Worm (Caenorhabditis elegans) whole organism, L1 larva: ENCODE measurements around the gene C06E1.1.
A peak's percentile ranks its signal among the peaks of the same experiment; 100 is the strongest.

Experiments used
- C16A3.4 ChIP-seq: fragments of 150-350 bp; optimal IDR thresholded peaks from 2 replicates; lab custom pipeline; 2014; ENCODE audit warnings: missing biosample characterization, missing genetic modification characterization
- C34B4.2 ChIP-seq: sonication (generic microtip); optimal IDR thresholded peaks from 2 replicates; lab custom pipeline; 2017; ENCODE audit warnings: mild to moderate bottlenecking, missing genetic modification characterization, missing compliant biosample characterization
- Y116A8C.19 ChIP-seq: sonication (generic microtip); optimal IDR thresholded peaks from 2 replicates; lab custom pipeline; 2016; ENCODE audit warnings: missing compliant biosample characterization, missing genetic modification characterization, borderline replicate concordance
- aha-1 ChIP-seq: fragments of 150-350 bp; optimal IDR thresholded peaks from 2 replicates; lab custom pipeline; 2014; ENCODE audit warnings: missing biosample characterization, missing genetic modification characterization
- aly-2 ChIP-seq: fragments of 150-350 bp; optimal IDR thresholded peaks from 2 replicates; lab custom pipeline; 2014; ENCODE audit warnings: missing biosample characterization, missing genetic modification characterization
- ama-1 ChIP-seq: fragments of 150-350 bp; optimal IDR thresholded peaks from 2 replicates; lab custom pipeline; 2014
- blmp-1 ChIP-seq: fragments of 150-350 bp; optimal IDR thresholded peaks from 2 replicates; lab custom pipeline; 2014; ENCODE audit warnings: missing biosample characterization, missing genetic modification characterization
- ceh-8 ChIP-seq: fragments of 200-800 bp; sonication (Bioruptor generic); optimal IDR thresholded peaks from 2 replicates; lab custom pipeline; 2018; ENCODE audit warnings: mild to moderate bottlenecking, missing genetic modification characterization, moderate library complexity, missing compliant biosample characterization
- ceh-82 ChIP-seq, 3 experiments: fragments of 150-350 bp in 1 of 3; sonication (generic microtip) in 2 of 3; optimal IDR thresholded peaks; 2 replicates each; lab custom pipeline; 2014 to 2017; ENCODE audit warnings: missing biosample characterization in 3 of 3, missing genetic modification characterization in 3 of 3
- ces-1 ChIP-seq: fragments of 150-350 bp; optimal IDR thresholded peaks from 2 replicates; lab custom pipeline; 2014; ENCODE audit warnings: missing biosample characterization, missing genetic modification reagents, missing genetic modification characterization
- dpl-1 ChIP-seq, 3 experiments: fragments of 150-350 bp in 2 of 3; sonication (generic microtip) in 1 of 3; optimal IDR thresholded peaks; 2 replicates each; lab custom pipeline; 2014 to 2017; ENCODE audit warnings: missing biosample characterization in 3 of 3, missing genetic modification characterization in 3 of 3, missing genetic modification reagents in 3 of 3
- efl-1 ChIP-seq, 4 experiments: fragments of 150-350 bp; optimal IDR thresholded peaks in 3 of 4; peaks in 1 of 4; 1 replicate in 1 of 4; 2 replicates in 3 of 4; lab custom pipeline; 2014; ENCODE audit warnings: missing biosample characterization in 2 of 4, missing genetic modification characterization in 2 of 4, missing genetic modification reagents in 2 of 4
- elt-3 ChIP-seq, 6 experiments: fragments of 150-350 bp in 1 of 6; sonication (generic microtip); optimal IDR thresholded peaks; 2 replicates each; lab custom pipeline; 2017 to 2018; ENCODE audit warnings: missing biosample characterization in 6 of 6, missing genetic modification characterization in 6 of 6, inconsistent platforms in 1 of 6
- fkh-4 ChIP-seq: sonication (generic microtip); optimal IDR thresholded peaks from 2 replicates; lab custom pipeline; 2016; ENCODE audit warnings: missing compliant biosample characterization, missing genetic modification characterization, borderline replicate concordance
- fkh-8 ChIP-seq: sonication (generic microtip); optimal IDR thresholded peaks from 2 replicates; lab custom pipeline; 2016; ENCODE audit warnings: mild to moderate bottlenecking, missing genetic modification characterization, missing compliant biosample characterization
- fos-1 ChIP-seq: fragments of 150-350 bp; optimal IDR thresholded peaks from 2 replicates; lab custom pipeline; 2014; ENCODE audit warnings: missing biosample characterization, missing genetic modification characterization
- grh-1 ChIP-seq: fragments of 200-800 bp; sonication (Bioruptor generic); IDR thresholded peaks from 2 replicates; pipeline ENCODE4 v1.3.6; 2022; ENCODE audit warnings: missing genetic modification reagents, missing genetic modification characterization, missing compliant biosample characterization
- hlh-4 ChIP-seq: sonication (generic microtip); optimal IDR thresholded peaks from 2 replicates; lab custom pipeline; 2016; ENCODE audit warnings: mild to moderate bottlenecking, missing genetic modification characterization, missing compliant biosample characterization
- irx-1 ChIP-seq: sonication (generic microtip); optimal IDR thresholded peaks from 2 replicates; lab custom pipeline; 2016; ENCODE audit warnings: missing genetic modification characterization, missing compliant biosample characterization
- jun-1 ChIP-seq: fragments of 150-350 bp; optimal IDR thresholded peaks from 2 replicates; lab custom pipeline; 2014; ENCODE audit warnings: missing biosample characterization, missing genetic modification reagents, missing genetic modification characterization
- lin-13 ChIP-seq: fragments of 150-350 bp; optimal IDR thresholded peaks from 2 replicates; lab custom pipeline; 2014; ENCODE audit warnings: missing biosample characterization, missing genetic modification reagents, missing genetic modification characterization
- lin-14 ChIP-seq: fragments of 200-800 bp; sonication (Bioruptor generic); optimal IDR thresholded peaks from 2 replicates; lab custom pipeline; 2018; ENCODE audit warnings: mild to moderate bottlenecking, missing genetic modification characterization, moderate library complexity, missing compliant biosample characterization
- lin-15B ChIP-seq: fragments of 150-350 bp; sonication (generic microtip); optimal IDR thresholded peaks from 3 replicates; lab custom pipeline; 2014; ENCODE audit warnings: missing biosample characterization, missing genetic modification characterization
- lin-35 ChIP-seq, 2 experiments: fragments of 150-350 bp; optimal IDR thresholded peaks; 2 replicates each; lab custom pipeline; 2014; ENCODE audit warnings: missing biosample characterization in 2 of 2, missing genetic modification characterization in 2 of 2, missing genetic modification reagents in 2 of 2
- lin-39 ChIP-seq: fragments of 150-350 bp; optimal IDR thresholded peaks from 2 replicates; lab custom pipeline; 2014; ENCODE audit warnings: missing biosample characterization, missing genetic modification reagents, missing genetic modification characterization
- lir-3 ChIP-seq: sonication (generic microtip); optimal IDR thresholded peaks from 2 replicates; lab custom pipeline; 2016; ENCODE audit warnings: mild to moderate bottlenecking, missing genetic modification characterization, moderate library complexity, missing compliant biosample characterization; ENCODE audit not compliant: poor library complexity
- lsy-2 ChIP-seq, 2 experiments: fragments of 150-350 bp; optimal IDR thresholded peaks; 2 replicates each; lab custom pipeline; 2014; ENCODE audit warnings: missing biosample characterization in 2 of 2, missing genetic modification characterization in 2 of 2
- mab-9 ChIP-seq: fragments of 200-800 bp; sonication (Bioruptor generic); IDR thresholded peaks from 2 replicates; pipeline ENCODE4 v1.3.6; 2022; ENCODE audit warnings: missing genetic modification reagents, missing genetic modification characterization, missing compliant biosample characterization
- mdl-1 ChIP-seq, 2 experiments: fragments of 150-350 bp; optimal IDR thresholded peaks; 2 replicates each; lab custom pipeline; 2014 to 2017; ENCODE audit warnings: missing biosample characterization in 2 of 2, missing genetic modification characterization in 2 of 2, inconsistent platforms in 1 of 2
- mef-2 ChIP-seq: fragments of 150-350 bp; optimal IDR thresholded peaks from 2 replicates; lab custom pipeline; 2014; ENCODE audit warnings: missing biosample characterization, missing genetic modification characterization
- mep-1 ChIP-seq: fragments of 150-350 bp; optimal IDR thresholded peaks from 2 replicates; lab custom pipeline; 2014; ENCODE audit warnings: missing biosample characterization, missing genetic modification characterization
- nhr-19 ChIP-seq: fragments of 200-800 bp; sonication (Bioruptor generic); conservative IDR thresholded peaks from 2 replicates; pipeline ENCODE4 v1.3.6; 2022; ENCODE audit warnings: missing genetic modification characterization, missing compliant biosample characterization
- nhr-20 ChIP-seq: sonication (generic microtip); optimal IDR thresholded peaks from 2 replicates; lab custom pipeline; 2016; ENCODE audit warnings: mild to moderate bottlenecking, missing genetic modification characterization, missing compliant biosample characterization
- nhr-237 ChIP-seq: fragments of 150-350 bp; optimal IDR thresholded peaks from 2 replicates; lab custom pipeline; 2014; ENCODE audit warnings: missing biosample characterization, missing genetic modification characterization
- nhr-47 ChIP-seq: sonication (generic microtip); optimal IDR thresholded peaks from 2 replicates; lab custom pipeline; 2016; ENCODE audit warnings: mild to moderate bottlenecking, missing genetic modification characterization, moderate library complexity, missing compliant biosample characterization
- nhr-71 ChIP-seq: sonication (generic microtip); optimal IDR thresholded peaks from 2 replicates; lab custom pipeline; 2016; ENCODE audit warnings: mild to moderate bottlenecking, missing genetic modification characterization, moderate library complexity, missing compliant biosample characterization
- nhr-76 ChIP-seq: sonication (generic microtip); optimal IDR thresholded peaks from 2 replicates; lab custom pipeline; 2017; ENCODE audit warnings: missing biosample characterization, missing genetic modification characterization
- nhr-84 ChIP-seq: sonication (generic microtip); optimal IDR thresholded peaks from 2 replicates; lab custom pipeline; 2017; ENCODE audit warnings: missing biosample characterization, missing genetic modification characterization
- nhr-85 ChIP-seq: sonication (generic microtip); peaks from one replicate; lab custom pipeline; 2016; ENCODE audit warnings: missing genetic modification characterization, inconsistent platforms, missing compliant biosample characterization
- pqm-1 ChIP-seq: sonication (generic microtip); optimal IDR thresholded peaks from 3 replicates; lab custom pipeline; 2017; ENCODE audit warnings: missing biosample characterization, missing genetic modification characterization
- rnt-1 ChIP-seq: sonication (generic microtip); optimal IDR thresholded peaks from 2 replicates; lab custom pipeline; 2016; ENCODE audit warnings: mild to moderate bottlenecking, missing genetic modification characterization, moderate library complexity, missing compliant biosample characterization
- skn-1 ChIP-seq: fragments of 150-350 bp; optimal IDR thresholded peaks from 2 replicates; lab custom pipeline; 2014; ENCODE audit warnings: missing biosample characterization, missing genetic modification characterization
- snpc-4 ChIP-seq: fragments of 150-350 bp; optimal IDR thresholded peaks from 2 replicates; lab custom pipeline; 2014; ENCODE audit warnings: missing biosample characterization, missing genetic modification characterization
- snu-23 ChIP-seq: sonication (generic microtip); optimal IDR thresholded peaks from 2 replicates; lab custom pipeline; 2016; ENCODE audit warnings: missing genetic modification characterization, missing compliant biosample characterization
- sox-4 ChIP-seq: sonication (generic microtip); optimal IDR thresholded peaks from 2 replicates; lab custom pipeline; 2016; ENCODE audit warnings: missing genetic modification characterization, missing compliant biosample characterization
- swsn-7 ChIP-seq: sonication (generic microtip); optimal IDR thresholded peaks from 2 replicates; lab custom pipeline; 2016; ENCODE audit warnings: missing genetic modification characterization, missing compliant biosample characterization
- tlp-1 ChIP-seq: fragments of 150-350 bp; optimal IDR thresholded peaks from 2 replicates; lab custom pipeline; 2014; ENCODE audit warnings: missing biosample characterization, missing genetic modification characterization
- unc-30 ChIP-seq: sonication (generic microtip); optimal IDR thresholded peaks from 2 replicates; lab custom pipeline; 2017; ENCODE audit warnings: missing biosample characterization, missing genetic modification characterization
- unc-86 ChIP-seq: sonication (generic microtip); optimal IDR thresholded peaks from 2 replicates; lab custom pipeline; 2016; ENCODE audit warnings: missing genetic modification characterization, missing compliant biosample characterization
- xbp-1 ChIP-seq: sonication (generic microtip); optimal IDR thresholded peaks from 2 replicates; lab custom pipeline; 2016; ENCODE audit warnings: missing genetic modification characterization, missing compliant biosample characterization
- zag-1 ChIP-seq: fragments of 150-350 bp; optimal IDR thresholded peaks from 2 replicates; lab custom pipeline; 2014; ENCODE audit warnings: missing biosample characterization, missing genetic modification characterization

C06E1.1 gene

ce11 chrIII:8605532-8605931 lies at the start of gene C06E1.1:
Gene C06E1.1 (plus strand): TSS chrIII:8605832.
- TF ChIP-seq mep-1 (tag; lab: Kevin White, UChicago) (no peak), nhr-76 (no peak), tlp-1 (no peak), fkh-4 (no peak), unc-86 (tag; lab: Kevin White, UChicago) (no peak), snpc-4 (no peak), jun-1 (tag; lab: Kevin White, UChicago) (no peak), lin-39 (no peak), ama-1 (lab: Kevin White, UChicago) (no peak), aha-1 (tag; lab: Kevin White, UChicago) (no peak), pqm-1 (tag; lab: Kevin White, UChicago) (no peak), nhr-19 (no peak), nhr-85 (tag; lab: Kevin White, UChicago) (no peak), nhr-20 (no peak), hlh-4 (tag; lab: Kevin White, UChicago) (no peak)
- TF ChIP-seq, all 84 proteins: peak for 0

- TF ChIP-seq skn-1 (tag; lab: Kevin White, UChicago) (peak; percentile 65), blmp-1 (peak; percentile 67), nhr-85 (tag; lab: Kevin White, UChicago) (peak; percentile 80), lin-14 (peak; percentile 74), C16A3.4 (tag; lab: Kevin White, UChicago) (no peak), fkh-8 (tag; lab: Kevin White, UChicago) (no peak), ceh-82 (tag; optimal IDR thresholded peaks at IDR 0.05; lab: Kevin White, UChicago) (peak in 2 of 3 experiments; percentile 31 to 36), snu-23 (GFP tag; lab: Kevin White, UChicago) (peak; percentile 60), efl-1 (optimal IDR thresholded peaks at IDR 0.05; lab: Kevin White, UChicago) (peak; percentile 67 to 70), efl-1 (GFP tag; optimal IDR thresholded peaks at IDR 0.05 in 1 of 2; lab: Kevin White, UChicago) (peak in 1 of 2 experiments; percentile 76), nhr-76 (no peak), ceh-8 (no peak), lin-35 (GFP tag; optimal IDR thresholded peaks at IDR 0.05; lab: Kevin White, UChicago) (peak; percentile 40 to 50), ces-1 (GFP tag; lab: Kevin White, UChicago) (no peak), jun-1 (tag; lab: Kevin White, UChicago) (no peak), Y116A8C.19 (no peak), sox-4 (tag; lab: Kevin White, UChicago) (no peak), elt-3 (tag; optimal IDR thresholded peaks at IDR 0.05; lab: Kevin White, UChicago) (peak in 1 of 6 experiments; percentile 30), lir-3 (tag; lab: Kevin White, UChicago) (peak; percentile 22), mef-2 (tag; lab: Kevin White, UChicago) (no peak), mdl-1 (tag; optimal IDR thresholded peaks at IDR 0.05; lab: Kevin White, UChicago) (no peak), rnt-1 (peak; percentile 80), nhr-237 (tag; lab: Kevin White, UChicago) (no peak), mab-9 (GFP tag; lab: Robert Waterston, UW) (no peak), nhr-19 (peak; percentile 52), lin-15B (tag; lab: Kevin White, UChicago) (no peak), swsn-7 (tag; lab: Kevin White, UChicago) (peak; percentile 46), lin-13 (no peak), unc-30 (tag; lab: Kevin White, UChicago) (no peak), nhr-20 (peak; percentile 58), aly-2 (tag; lab: Kevin White, UChicago) (peak; percentile 1), nhr-84 (tag; lab: Kevin White, UChicago) (no peak), fkh-4 (no peak), irx-1 (tag; lab: Kevin White, UChicago) (peak; percentile 9), fos-1 (tag; lab: Kevin White, UChicago) (peak; percentile 5), zag-1 (tag; lab: Kevin White, UChicago) (no peak), dpl-1 (GFP tag; optimal IDR thresholded peaks at IDR 0.05; lab: Kevin White, UChicago) (peak in 2 of 3 experiments; percentile 11 to 30), nhr-71 (tag; lab: Kevin White, UChicago) (peak; percentile 76), lsy-2 (tag; optimal IDR thresholded peaks at IDR 0.05; lab: Kevin White, UChicago) (peak; percentile 50 to 71), C34B4.2 (no peak), ama-1 (lab: Kevin White, UChicago) (no peak), xbp-1 (peak; percentile 44), grh-1 (GFP tag; lab: Robert Waterston, UW) (no peak), nhr-47 (tag; lab: Kevin White, UChicago) (peak; percentile 26)
These were observed 48.7 kb upstream of the C06E1.1 start, which contains the start of gene C02D5.2 for ce11 chrIII:8556836-8557385. Gene C02D5.2 (plus strand): TSS chrIII:8557335.
